Fruit fly (Drosophila melanogaster) whole organism, embryonic: ENCODE data around the gene CG15019.

Experiments
- Adf1 ChIP-seq: fragments of 200-800 bp; sonication (Bioruptor generic); IDR thresholded peaks from 2 replicates; pipeline ENCODE4 v1.3.6; 2022; ENCODE audit warnings: missing biosample characterization, missing genetic modification characterization
- Blimp-1 ChIP-seq: fragments of 200-800 bp; sonication (Bioruptor generic); optimal IDR thresholded peaks from 3 replicates; lab custom pipeline; 2018; ENCODE audit warnings: missing biosample characterization, missing genetic modification characterization, mild to moderate bottlenecking, moderate library complexity, missing genetic modification reagents
- BtbVII ChIP-seq: fragments of 200-800 bp; sonication (Bioruptor generic); optimal IDR thresholded peaks from 3 replicates; lab custom pipeline; 2017; ENCODE audit warnings: missing biosample characterization, mild to moderate bottlenecking, missing genetic modification characterization
- CG10267 ChIP-seq: fragments of 200-800 bp; sonication (Bioruptor generic); optimal IDR thresholded peaks from 2 replicates; lab custom pipeline; 2018; ENCODE audit warnings: missing biosample characterization, mild to moderate bottlenecking, missing genetic modification characterization, moderate library complexity
- CG10959 ChIP-seq: fragments of 200-800 bp; sonication (Bioruptor generic); IDR thresholded peaks from 2 replicates; pipeline ENCODE4 v1.3.6; 2022; ENCODE audit warnings: missing biosample characterization, missing genetic modification characterization
- CG11696 ChIP-seq: fragments of 200-800 bp; sonication (Bioruptor generic); IDR thresholded peaks from 2 replicates; pipeline ENCODE4 v1.3.6; 2022; ENCODE audit warnings: missing biosample characterization, missing genetic modification characterization
- CG12104 ChIP-seq: fragments of 200-800 bp; sonication (Bioruptor generic); optimal IDR thresholded peaks from 3 replicates; lab custom pipeline; 2016; ENCODE audit warnings: missing biosample characterization, missing genetic modification characterization
- CG12299 ChIP-seq: fragments of 200-800 bp; sonication (Bioruptor generic); optimal IDR thresholded peaks from 2 replicates; lab custom pipeline; 2018; ENCODE audit warnings: missing biosample characterization, mild to moderate bottlenecking, missing genetic modification characterization
- CG15269 ChIP-seq: fragments of 200-800 bp; sonication (Bioruptor generic); optimal IDR thresholded peaks from 2 replicates; lab custom pipeline; 2018; ENCODE audit warnings: missing biosample characterization, mild to moderate bottlenecking, missing genetic modification characterization, moderate library complexity
- CG15514 ChIP-seq: fragments of 200-800 bp; sonication (Bioruptor generic); optimal IDR thresholded peaks from 3 replicates; lab custom pipeline; 2017; ENCODE audit warnings: missing biosample characterization, missing genetic modification characterization, mild to moderate bottlenecking, moderate library complexity, missing genetic modification reagents
- CG1647 ChIP-seq: fragments of 200-800 bp; sonication (Bioruptor generic); optimal IDR thresholded peaks from 3 replicates; lab custom pipeline; 2016; ENCODE audit warnings: missing biosample characterization, missing genetic modification characterization
- CG17361 ChIP-seq: fragments of 200-800 bp; sonication (Bioruptor generic); IDR thresholded peaks from 3 replicates; pipeline ENCODE4 v1.3.6; 2022; ENCODE audit warnings: missing biosample characterization, missing genetic modification characterization
- CG17612 ChIP-seq: fragments of 200-800 bp; sonication (Bioruptor generic); IDR thresholded peaks from 2 replicates; pipeline ENCODE4 v1.3.6; 2022; ENCODE audit warnings: missing biosample characterization, missing genetic modification characterization
- CG18262 ChIP-seq: fragments of 200-800 bp; optimal IDR thresholded peaks from 3 replicates; lab custom pipeline; 2019; ENCODE audit warnings: missing biosample characterization, mild to moderate bottlenecking, missing genetic modification characterization, moderate library complexity
- CG2199 ChIP-seq: fragments of 200-800 bp; sonication (Bioruptor generic); IDR thresholded peaks from 3 replicates; pipeline ENCODE4 v1.3.6; 2022; ENCODE audit warnings: missing biosample characterization, missing genetic modification characterization
- CG31441 ChIP-seq: fragments of 200-800 bp; sonication (Bioruptor generic); IDR thresholded peaks from 2 replicates; pipeline ENCODE4 v1.3.6; 2022; ENCODE audit warnings: missing biosample characterization, missing genetic modification characterization
- CG3281 ChIP-seq: fragments of 200-800 bp; sonication (Bioruptor generic); optimal IDR thresholded peaks from 3 replicates; lab custom pipeline; 2017; ENCODE audit warnings: missing biosample characterization, mild to moderate bottlenecking, missing genetic modification characterization
- CG3726 ChIP-seq: fragments of 200-800 bp; sonication (Bioruptor generic); IDR thresholded peaks from 3 replicates; pipeline ENCODE4, ENCODE4 v1.3.6; 2022; ENCODE audit warnings: missing biosample characterization, missing genetic modification characterization
- CG3838 ChIP-seq: fragments of 200-800 bp; sonication (Bioruptor generic); optimal IDR thresholded peaks from 3 replicates; lab custom pipeline; 2016; ENCODE audit warnings: missing biosample characterization, missing genetic modification characterization
- CG4328 ChIP-seq: fragments of 200-800 bp; sonication (Bioruptor generic); optimal IDR thresholded peaks from 3 replicates; lab custom pipeline; 2017; ENCODE audit warnings: missing biosample characterization, missing genetic modification reagents, missing genetic modification characterization
- CG5180 ChIP-seq: fragments of 200-800 bp; sonication (Bioruptor generic); optimal IDR thresholded peaks from 3 replicates; lab custom pipeline; 2017; ENCODE audit warnings: missing biosample characterization, missing genetic modification characterization, mild to moderate bottlenecking, moderate library complexity, missing genetic modification reagents
- CG6854 ChIP-seq: fragments of 200-800 bp; sonication (Bioruptor generic); optimal IDR thresholded peaks from 3 replicates; lab custom pipeline; 2017; ENCODE audit warnings: missing biosample characterization, mild to moderate bottlenecking, missing genetic modification characterization
- CG7928 ChIP-seq: fragments of 200-800 bp; sonication (Bioruptor generic); optimal IDR thresholded peaks from 2 replicates; lab custom pipeline; 2017; ENCODE audit warnings: missing biosample characterization, mild to moderate bottlenecking, missing genetic modification characterization
- Fer2 ChIP-seq: fragments of 200-800 bp; sonication (Bioruptor generic); optimal IDR thresholded peaks from 2 replicates; lab custom pipeline; 2018; ENCODE audit warnings: missing biosample characterization, mild to moderate bottlenecking, missing genetic modification characterization, moderate library complexity
- Fer3 ChIP-seq: fragments of 200-800 bp; sonication (Bioruptor generic); optimal IDR thresholded peaks from 2 replicates; lab custom pipeline; 2018; ENCODE audit warnings: missing biosample characterization, mild to moderate bottlenecking, missing genetic modification characterization, moderate library complexity
- HLH3B ChIP-seq: fragments of 200-800 bp; sonication (Bioruptor generic); IDR thresholded peaks from 2 replicates; pipeline ENCODE4 v1.3.6; 2022; ENCODE audit warnings: missing biosample characterization, missing genetic modification characterization
- HmgZ ChIP-seq: fragments of 200-800 bp; sonication (Bioruptor generic); optimal IDR thresholded peaks from 2 replicates; lab custom pipeline; 2018; ENCODE audit warnings: missing biosample characterization, mild to moderate bottlenecking, missing genetic modification characterization
- NfI ChIP-seq: fragments of 200-800 bp; sonication (Bioruptor generic); optimal IDR thresholded peaks from 3 replicates; lab custom pipeline; 2018; ENCODE audit warnings: missing biosample characterization, mild to moderate bottlenecking, missing genetic modification characterization, moderate library complexity
- PHDP ChIP-seq: fragments of 200-800 bp; sonication (Bioruptor generic); optimal IDR thresholded peaks from 3 replicates; lab custom pipeline; 2018; ENCODE audit warnings: missing biosample characterization, mild to moderate bottlenecking, missing genetic modification characterization, moderate library complexity
- Pdp1 ChIP-seq, 2 experiments: fragments of 200-800 bp; sonication (Bioruptor generic); optimal IDR thresholded peaks; 3 replicates each; lab custom pipeline; 2016; ENCODE audit warnings: missing biosample characterization in 2 of 2, missing genetic modification characterization in 2 of 2, mild to moderate bottlenecking in 1 of 2, moderate library complexity in 1 of 2
- Poxn ChIP-seq: fragments of 200-800 bp; sonication (Bioruptor generic); IDR thresholded peaks from 2 replicates; pipeline ENCODE4 v1.3.6; 2022; ENCODE audit warnings: missing biosample characterization, missing genetic modification characterization
- Sin3A ChIP-seq: fragments of >200 bp; optimal IDR thresholded peaks from 2 replicates; lab custom pipeline; 2018
- al ChIP-seq: fragments of 200-800 bp; sonication (Bioruptor generic); IDR thresholded peaks from 2 replicates; pipeline ENCODE4 v1.3.6; 2022; ENCODE audit warnings: missing biosample characterization, missing genetic modification characterization
- fd96Cb ChIP-seq: fragments of 200-800 bp; sonication (Bioruptor generic); optimal IDR thresholded peaks from 2 replicates; lab custom pipeline; 2018; ENCODE audit warnings: missing biosample characterization, mild to moderate bottlenecking, missing genetic modification characterization, moderate library complexity
- fru ChIP-seq: fragments of >200 bp; optimal IDR thresholded peaks from 2 replicates; lab custom pipeline; 2017
- gro ChIP-seq: fragments of 200-800 bp; sonication (Bioruptor generic); optimal IDR thresholded peaks from 2 replicates; lab custom pipeline; 2016; ENCODE audit warnings: missing biosample characterization, missing genetic modification characterization
- kni ChIP-seq: fragments of 200-800 bp; sonication (Bioruptor generic); optimal IDR thresholded peaks from 3 replicates; lab custom pipeline; 2017; ENCODE audit warnings: mild to moderate bottlenecking, missing biosample characterization, missing genetic modification reagents, missing genetic modification characterization
- pho ChIP-seq: fragments of 200-800 bp; sonication (Bioruptor generic); optimal IDR thresholded peaks from 2 replicates; lab custom pipeline; 2016; ENCODE audit warnings: missing biosample characterization, missing genetic modification characterization
- pita ChIP-seq: fragments of 200-800 bp; sonication (Bioruptor generic); optimal IDR thresholded peaks from 2 replicates; lab custom pipeline; 2017; ENCODE audit warnings: missing biosample characterization, mild to moderate bottlenecking, missing genetic modification characterization
- pum ChIP-seq: fragments of 200-800 bp; sonication (Bioruptor generic); optimal IDR thresholded peaks from 2 replicates; lab custom pipeline; 2016; ENCODE audit warnings: missing biosample characterization, missing genetic modification characterization
- pzg ChIP-seq: fragments of 200-800 bp; sonication (Bioruptor generic); optimal IDR thresholded peaks from 3 replicates; lab custom pipeline; 2018; ENCODE audit warnings: missing biosample characterization, mild to moderate bottlenecking, missing genetic modification characterization, moderate library complexity
- ranshi ChIP-seq: fragments of 200-800 bp; sonication (Bioruptor generic); IDR thresholded peaks from 2 replicates; pipeline ENCODE4 v1.3.6; 2022; ENCODE audit warnings: missing biosample characterization, missing genetic modification characterization
- schlank ChIP-seq: fragments of 200-800 bp; sonication (Bioruptor generic); optimal IDR thresholded peaks from 2 replicates; lab custom pipeline; 2018; ENCODE audit warnings: missing biosample characterization, mild to moderate bottlenecking, missing genetic modification characterization
- sd ChIP-seq: fragments of 200-800 bp; sonication (Bioruptor generic); optimal IDR thresholded peaks from 3 replicates; lab custom pipeline; 2018; ENCODE audit warnings: missing biosample characterization, mild to moderate bottlenecking, missing genetic modification characterization, moderate library complexity
- slbo ChIP-seq: fragments of 200-800 bp; sonication (Bioruptor generic); IDR thresholded peaks from 2 replicates; pipeline ENCODE4 v1.3.6; 2022; ENCODE audit warnings: missing biosample characterization, missing genetic modification characterization
- ssp ChIP-seq: fragments of 200-800 bp; sonication (Bioruptor generic); IDR thresholded peaks from 2 replicates; pipeline ENCODE4 v1.3.6; 2022; ENCODE audit warnings: missing biosample characterization, missing genetic modification characterization
- tll ChIP-seq, 2 experiments: fragments of 200-800 bp in 1 of 2; fragments of >200 bp in 1 of 2; sonication (Bioruptor generic) in 1 of 2; optimal IDR thresholded peaks; 2 replicates each; lab custom pipeline; 2017 to 2019; ENCODE audit warnings: missing biosample characterization in 2 of 2, missing genetic modification characterization in 2 of 2, mild to moderate bottlenecking in 1 of 2, moderate library complexity in 1 of 2
- unc-4 ChIP-seq: fragments of 200-800 bp; sonication (Bioruptor generic); IDR thresholded peaks from 2 replicates; pipeline ENCODE4 v1.3.6; 2022; ENCODE audit warnings: missing biosample characterization, missing genetic modification characterization; ENCODE audit not compliant: partially characterized antibody
- wdn ChIP-seq: fragments of 200-800 bp; sonication (Bioruptor generic); IDR thresholded peaks from 2 replicates; pipeline ENCODE4 v1.3.6; 2022; ENCODE audit warnings: missing biosample characterization, missing genetic modification characterization
- wor ChIP-seq: fragments of 200-800 bp; sonication (Bioruptor generic); IDR thresholded peaks from 2 replicates; pipeline ENCODE4 v1.3.6; 2022; ENCODE audit warnings: missing biosample characterization, missing genetic modification characterization

Gene CG15019

DNA sequence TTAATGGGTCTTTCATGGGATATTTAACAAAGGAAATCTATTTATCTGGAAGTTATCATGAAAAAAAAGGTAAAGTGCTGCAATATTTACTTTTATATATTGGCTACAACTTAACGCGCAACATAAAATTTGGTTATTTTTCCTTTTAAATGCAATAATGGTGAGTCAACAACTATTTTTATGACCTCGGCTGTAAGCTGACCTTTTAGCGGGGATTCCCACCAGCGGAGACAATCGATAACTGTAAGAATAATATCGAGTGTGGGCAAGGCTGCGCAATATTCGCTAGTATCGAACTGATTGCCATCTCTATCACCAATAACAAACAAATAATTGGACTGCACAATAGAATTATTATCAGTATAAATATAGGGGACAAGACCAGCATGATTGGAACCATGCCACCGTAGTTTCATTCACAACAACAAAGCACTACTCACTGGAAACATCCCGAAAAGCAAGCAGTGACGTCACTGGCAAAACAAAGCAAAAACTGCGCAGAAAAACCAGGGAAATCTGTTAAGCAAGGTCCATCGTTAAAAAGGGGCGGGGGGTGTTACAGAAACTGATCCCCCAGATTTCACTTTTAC, 2.6 kb downstream of the CG15019 start, which contains the start of gene Syx17 (continued):
- no peak for TF ChIP-seq Fer2 (tag; lab: Kevin White, UChicago)
- peak; percentile 53 for TF ChIP-seq Sin3A (lab: Kevin White, UChicago)
- peak; percentile 51 for TF ChIP-seq CG5180
- TF ChIP-seq CG17612 (GFP tag; lab: Robert Waterston, UW), result no peak
- TF ChIP-seq fru (lab: Kevin White, UChicago), result no peak
- peak; percentile 70 for TF ChIP-seq CG15514 (GFP tag; lab: Kevin White, UChicago)
- peak; percentile 48; the same call in 1 of the 2 replicates for TF ChIP-seq HLH3B (GFP tag; lab: Robert Waterston, UW)
- TF ChIP-seq tll (GFP tag; optimal IDR thresholded peaks at IDR 0.05; lab: Kevin White, UChicago), result peak in 1 of 2 experiments; percentile 58
- peak; percentile 64 for TF ChIP-seq pum (GFP tag; lab: Kevin White, UChicago)
- peak; percentile 20 for TF ChIP-seq CG1647 (GFP tag; lab: Kevin White, UChicago)
- TF ChIP-seq NfI, result peak; percentile 34
- TF ChIP-seq gro (GFP tag; lab: Kevin White, UChicago), result no peak
- TF ChIP-seq PHDP (tag; lab: Kevin White, UChicago), result peak; percentile 49
- TF ChIP-seq slbo, result peak; percentile 79
- TF ChIP-seq CG10959, result no peak
- peak; percentile 74 for TF ChIP-seq CG18262
- peak; percentile 91 for TF ChIP-seq pzg (GFP tag; lab: Kevin White, UChicago)
- TF ChIP-seq CG10267 (tag; lab: Kevin White, UChicago), result peak; percentile 67
- peak; percentile 72 for TF ChIP-seq CG31441 (GFP tag; lab: Robert Waterston, UW)
- peak; percentile 63 for TF ChIP-seq CG3281 (GFP tag; lab: Kevin White, UChicago)
- peak; percentile 61 for TF ChIP-seq pita (GFP tag; lab: Kevin White, UChicago)
- no peak for TF ChIP-seq schlank (tag; lab: Kevin White, UChicago)
- TF ChIP-seq Poxn (GFP tag; lab: Robert Waterston, UW), result no peak
- 0 out of 2 replicates have a peak, but pooled peaks have one; percentile 20 for TF ChIP-seq wdn (GFP tag; lab: Robert Waterston, UW)
- peak; percentile 29 for TF ChIP-seq sd (tag; lab: Kevin White, UChicago)
- no peak for TF ChIP-seq CG6854 (GFP tag; lab: Kevin White, UChicago)
- no peak for TF ChIP-seq CG3726 (GFP tag; lab: Robert Waterston, UW)
- TF ChIP-seq CG4328 (GFP tag; lab: Kevin White, UChicago), result no peak
- TF ChIP-seq Fer3 (tag; lab: Kevin White, UChicago), result peak; percentile 38
- TF ChIP-seq Blimp-1 (GFP tag; lab: Kevin White, UChicago), result peak; percentile 51
- TF ChIP-seq CG2199, result peak; percentile 59; the same call in 1 of the 3 replicates
- TF ChIP-seq kni (GFP tag; lab: Kevin White, UChicago), result no peak
- TF ChIP-seq CG12299 (tag; lab: Kevin White, UChicago), result peak; percentile 31
- TF ChIP-seq BtbVII (GFP tag; lab: Kevin White, UChicago), result no peak
- no peak for TF ChIP-seq wor
- peak; percentile 43 for TF ChIP-seq Adf1
- no peak; the same call in 1 of the 2 replicates for TF ChIP-seq ssp (GFP tag; lab: Robert Waterston, UW)
- TF ChIP-seq fd96Cb (tag; lab: Kevin White, UChicago), result peak; percentile 29
- TF ChIP-seq pho, result peak; percentile 70
- peak; percentile 40 for TF ChIP-seq al (GFP tag; lab: Robert Waterston, UW)
- peak; percentile 10 for TF ChIP-seq CG12104
- TF ChIP-seq unc-4 (GFP tag; lab: Robert Waterston, UW), result peak; percentile 90
- TF ChIP-seq ranshi (GFP tag; lab: Robert Waterston, UW), result peak; percentile 48; the same call in 1 of the 2 replicates
- TF ChIP-seq HmgZ (tag; lab: Kevin White, UChicago), result peak; percentile 83
- peak; percentile 50 to 68 for TF ChIP-seq Pdp1 (GFP tag; optimal IDR thresholded peaks at IDR 0.05; lab: Kevin White, UChicago)
- TF ChIP-seq CG3838, result peak; percentile 98
- peak; percentile 64; the same call in 2 of the 3 replicates for TF ChIP-seq CG17361
- TF ChIP-seq CG15269, result peak; percentile 62
- TF ChIP-seq CG7928, result peak; percentile 58
- peak; percentile 99 for TF ChIP-seq CG11696 (GFP tag; lab: Robert Waterston, UW)
